Worm (Caenorhabditis elegans) whole organism, L2 larva: Measurements from ENCODE around the gene Y69H2.7.

ENCODE experiments used
- C34F6.9 ChIP-seq: fragments of 150-350 bp; optimal IDR thresholded peaks from 2 replicates; lab custom pipeline; 2014; ENCODE audit warnings: missing biosample characterization, missing genetic modification characterization
- F13H6.1 ChIP-seq: sonication (generic microtip); optimal IDR thresholded peaks from 2 replicates; lab custom pipeline; 2016; ENCODE audit warnings: missing genetic modification characterization, missing compliant biosample characterization
- R02D3.7 ChIP-seq: fragments of 150-350 bp; optimal IDR thresholded peaks from 2 replicates; lab custom pipeline; 2014; ENCODE audit warnings: missing biosample characterization, missing genetic modification characterization
- Y55F3AM.14 ChIP-seq: fragments of 200-800 bp; sonication (Bioruptor generic); optimal IDR thresholded peaks from 2 replicates; lab custom pipeline; 2018; ENCODE audit warnings: mild to moderate bottlenecking, missing genetic modification characterization, missing compliant biosample characterization
- ZK546.5 ChIP-seq: sonication (generic microtip); optimal IDR thresholded peaks from 2 replicates; lab custom pipeline; 2017; ENCODE audit warnings: missing biosample characterization, missing genetic modification characterization
- alr-1 ChIP-seq: fragments of 150-350 bp; optimal IDR thresholded peaks from 2 replicates; lab custom pipeline; 2014; ENCODE audit warnings: missing biosample characterization, missing genetic modification characterization
- aly-2 ChIP-seq: fragments of 150-350 bp; optimal IDR thresholded peaks from 2 replicates; lab custom pipeline; 2014; ENCODE audit warnings: missing biosample characterization, missing genetic modification characterization
- ama-1 ChIP-seq: fragments of 150-350 bp; optimal IDR thresholded peaks from 2 replicates; lab custom pipeline; 2018; ENCODE audit warnings: inconsistent platforms
- blmp-1 ChIP-seq: sonication (generic microtip); optimal IDR thresholded peaks from 2 replicates; lab custom pipeline; 2017; ENCODE audit warnings: missing genetic modification characterization, mild to moderate bottlenecking, missing compliant biosample characterization, antibody characterized with exemption, moderate library complexity; ENCODE audit not compliant: insufficient read depth
- ceh-82 ChIP-seq: fragments of 150-350 bp; optimal IDR thresholded peaks from 2 replicates; lab custom pipeline; 2014; ENCODE audit warnings: missing biosample characterization, missing genetic modification characterization
- crh-2 ChIP-seq: sonication (generic microtip); optimal IDR thresholded peaks from 2 replicates; lab custom pipeline; 2017; ENCODE audit warnings: missing biosample characterization, missing genetic modification characterization
- dmd-4 ChIP-seq: sonication (generic microtip); optimal IDR thresholded peaks from 2 replicates; lab custom pipeline; 2017; ENCODE audit warnings: missing biosample characterization, missing genetic modification characterization
- egl-27 ChIP-seq: sonication (generic microtip); optimal IDR thresholded peaks from 3 replicates; lab custom pipeline; 2017; ENCODE audit warnings: missing biosample characterization, missing genetic modification reagents, missing genetic modification characterization
- elt-1 ChIP-seq: fragments of 150-350 bp; optimal IDR thresholded peaks from 2 replicates; lab custom pipeline; 2014; ENCODE audit warnings: missing biosample characterization, missing genetic modification characterization
- fos-1 ChIP-seq: fragments of 150-350 bp; optimal IDR thresholded peaks from 2 replicates; lab custom pipeline; 2014; ENCODE audit warnings: missing biosample characterization, missing genetic modification characterization
- gmeb-1 ChIP-seq: fragments of 150-350 bp; optimal IDR thresholded peaks from 2 replicates; lab custom pipeline; 2014; ENCODE audit warnings: missing biosample characterization, missing genetic modification characterization
- lin-11 ChIP-seq: fragments of 150-350 bp; sonication (generic microtip); optimal IDR thresholded peaks from 2 replicates; lab custom pipeline; 2014; ENCODE audit warnings: missing biosample characterization, missing genetic modification characterization, inconsistent platforms, mixed read lengths
- lin-13 ChIP-seq: fragments of 150-350 bp; optimal IDR thresholded peaks from 2 replicates; lab custom pipeline; 2014; ENCODE audit warnings: missing biosample characterization, missing genetic modification reagents, missing genetic modification characterization
- lin-39 ChIP-seq: fragments of 150-350 bp; optimal IDR thresholded peaks from 2 replicates; lab custom pipeline; 2014; ENCODE audit warnings: missing biosample characterization, missing genetic modification reagents, missing genetic modification characterization
- lsy-2 ChIP-seq, 2 experiments: fragments of 150-350 bp in 1 of 2; sonication (generic microtip) in 1 of 2; optimal IDR thresholded peaks; 2 replicates each; lab custom pipeline; 2014 to 2017; ENCODE audit warnings: missing biosample characterization in 2 of 2, missing genetic modification characterization in 2 of 2
- nhr-10 ChIP-seq: sonication (generic microtip); optimal IDR thresholded peaks from 2 replicates; lab custom pipeline; 2017; ENCODE audit warnings: missing biosample characterization, missing genetic modification characterization
- nhr-11 ChIP-seq: fragments of 150-350 bp; optimal IDR thresholded peaks from 2 replicates; lab custom pipeline; 2014; ENCODE audit warnings: missing biosample characterization, missing genetic modification characterization
- nhr-129 ChIP-seq: fragments of 150-350 bp; optimal IDR thresholded peaks from 2 replicates; lab custom pipeline; 2014; ENCODE audit warnings: missing biosample characterization, missing genetic modification characterization
- nhr-21 ChIP-seq: fragments of 150-350 bp; optimal IDR thresholded peaks from 2 replicates; lab custom pipeline; 2014; ENCODE audit warnings: missing biosample characterization, missing genetic modification characterization
- nhr-237 ChIP-seq: fragments of 150-350 bp; optimal IDR thresholded peaks from 2 replicates; lab custom pipeline; 2014; ENCODE audit warnings: missing biosample characterization, missing genetic modification characterization
- nhr-25 ChIP-seq: fragments of 150-350 bp; sonication (generic microtip); optimal IDR thresholded peaks from 3 replicates; lab custom pipeline; 2014; ENCODE audit warnings: missing biosample characterization, missing genetic modification characterization
- nhr-6 ChIP-seq: fragments of 150-350 bp; optimal IDR thresholded peaks from 2 replicates; lab custom pipeline; 2014; ENCODE audit warnings: missing biosample characterization, missing genetic modification characterization
- nhr-77 ChIP-seq: fragments of 150-350 bp; optimal IDR thresholded peaks from 2 replicates; lab custom pipeline; 2014; ENCODE audit warnings: missing biosample characterization, missing genetic modification characterization
- peb-1 ChIP-seq: fragments of 150-350 bp; optimal IDR thresholded peaks from 2 replicates; lab custom pipeline; 2014; ENCODE audit warnings: missing biosample characterization, missing genetic modification characterization
- sem-4 ChIP-seq: fragments of 150-350 bp; optimal IDR thresholded peaks from 2 replicates; lab custom pipeline; 2014; ENCODE audit warnings: missing biosample characterization, missing genetic modification reagents, missing genetic modification characterization
- sma-3 ChIP-seq: sonication (generic microtip); optimal IDR thresholded peaks from 2 replicates; lab custom pipeline; 2016; ENCODE audit warnings: missing genetic modification reagents, missing genetic modification characterization, missing compliant biosample characterization
- sma-9 ChIP-seq, 2 experiments: fragments of 150-350 bp in 1 of 2; sonication (generic microtip) in 1 of 2; optimal IDR thresholded peaks; 2 replicates each; lab custom pipeline; 2014 to 2016; ENCODE audit warnings: missing genetic modification characterization in 2 of 2, mild to moderate bottlenecking in 1 of 2, missing biosample characterization in 1 of 2, missing compliant biosample characterization in 1 of 2, missing genetic modification reagents in 1 of 2, moderate library complexity in 1 of 2
- unc-39 ChIP-seq: fragments of 150-350 bp; optimal IDR thresholded peaks from 2 replicates; lab custom pipeline; 2014; ENCODE audit warnings: missing biosample characterization, missing genetic modification characterization
- unc-55 ChIP-seq: fragments of 150-350 bp; sonication (generic microtip); optimal IDR thresholded peaks from 3 replicates; lab custom pipeline; 2014; ENCODE audit warnings: missing biosample characterization, missing genetic modification reagents, missing genetic modification characterization
- zag-1 ChIP-seq: fragments of 150-350 bp; optimal IDR thresholded peaks from 2 replicates; lab custom pipeline; 2014; ENCODE audit warnings: missing biosample characterization, missing genetic modification characterization
- ztf-1 ChIP-seq: fragments of 200-800 bp; sonication (Bioruptor generic); conservative IDR thresholded peaks from 2 replicates; pipeline ENCODE4 v1.3.6; 2022; ENCODE audit warnings: missing genetic modification characterization, missing compliant biosample characterization
- ztf-11 ChIP-seq: sonication (generic microtip); optimal IDR thresholded peaks from 2 replicates; lab custom pipeline; 2017; ENCODE audit warnings: missing biosample characterization, missing genetic modification characterization
- ztf-4 ChIP-seq: fragments of 150-350 bp; optimal IDR thresholded peaks from 2 replicates; lab custom pipeline; 2014; ENCODE audit warnings: missing biosample characterization, missing genetic modification characterization

Y69H2.7 gene

DNA sequence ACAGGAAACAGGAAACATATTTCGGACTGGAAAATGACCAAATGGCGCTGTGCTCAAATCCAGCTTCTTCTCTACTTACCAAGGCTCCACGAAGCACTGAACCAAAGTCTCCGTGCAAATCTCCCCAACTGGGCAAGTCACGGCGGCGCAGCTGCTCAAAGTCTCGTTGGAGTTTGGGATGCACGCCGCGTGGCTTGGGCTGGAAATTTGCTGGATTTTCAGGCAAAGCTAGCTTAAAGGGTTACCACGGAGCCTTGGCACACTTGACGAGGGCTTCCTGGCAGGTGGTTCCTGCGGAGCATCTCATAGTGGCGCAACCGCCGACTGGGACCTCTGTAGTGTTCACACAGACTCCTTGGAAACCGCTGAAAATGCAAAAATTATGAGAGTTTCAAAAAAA lies 30.9 kb upstream of the Y69H2.7 start:
- TF ChIP-seq gmeb-1 (tag; lab: Kevin White, UChicago) (no peak), C34F6.9 (tag; lab: Kevin White, UChicago) (no peak), nhr-21 (tag; lab: Kevin White, UChicago) (no peak), alr-1 (tag; lab: Kevin White, UChicago) (no peak)

DNA sequence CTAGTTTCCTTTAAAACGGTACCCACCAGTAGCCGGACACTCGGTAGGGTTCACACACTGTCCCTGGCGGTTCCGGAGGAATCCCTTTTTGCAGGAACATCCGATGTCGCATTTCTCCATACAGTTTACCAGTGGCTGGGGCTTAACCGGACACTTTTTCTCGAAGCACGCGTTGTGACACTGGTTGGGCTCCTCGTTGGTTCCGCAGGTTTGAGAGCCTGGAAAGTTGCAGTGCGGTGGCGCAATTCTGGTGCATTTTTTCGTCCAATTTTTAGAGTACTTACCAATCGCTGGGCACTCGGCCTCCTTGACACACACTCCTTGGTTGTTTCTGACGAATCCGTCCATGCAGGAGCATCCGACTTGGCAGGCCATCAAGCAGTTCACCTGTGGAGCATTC lies 27.5 kb upstream of the Y69H2.7 start:
- no peak for TF ChIP-seq nhr-11 (tag; lab: Kevin White, UChicago)
- no peak for TF ChIP-seq elt-1 (tag; lab: Kevin White, UChicago)
- no peak for TF ChIP-seq sem-4 (tag; lab: Kevin White, UChicago)
- TF ChIP-seq aly-2 (tag; lab: Kevin White, UChicago) = no peak
- TF ChIP-seq nhr-237 (tag; lab: Kevin White, UChicago) = no peak
- TF ChIP-seq dmd-4 (tag; lab: Kevin White, UChicago) = no peak
- no peak for TF ChIP-seq nhr-129 (tag; lab: Kevin White, UChicago)
- no peak for TF ChIP-seq sma-9 (GFP tag; optimal IDR thresholded peaks at IDR 0.05; lab: Kevin White, UChicago)
- no peak for TF ChIP-seq sma-9 (tag; optimal IDR thresholded peaks at IDR 0.05; lab: Kevin White, UChicago)
- TF ChIP-seq lin-13 (GFP tag; lab: Kevin White, UChicago) = no peak
- TF ChIP-seq unc-55 (GFP tag; lab: Kevin White, UChicago) = no peak
- TF ChIP-seq nhr-6 (tag; lab: Kevin White, UChicago) = no peak
- no peak for TF ChIP-seq unc-39
- no peak for TF ChIP-seq zag-1

DNA sequence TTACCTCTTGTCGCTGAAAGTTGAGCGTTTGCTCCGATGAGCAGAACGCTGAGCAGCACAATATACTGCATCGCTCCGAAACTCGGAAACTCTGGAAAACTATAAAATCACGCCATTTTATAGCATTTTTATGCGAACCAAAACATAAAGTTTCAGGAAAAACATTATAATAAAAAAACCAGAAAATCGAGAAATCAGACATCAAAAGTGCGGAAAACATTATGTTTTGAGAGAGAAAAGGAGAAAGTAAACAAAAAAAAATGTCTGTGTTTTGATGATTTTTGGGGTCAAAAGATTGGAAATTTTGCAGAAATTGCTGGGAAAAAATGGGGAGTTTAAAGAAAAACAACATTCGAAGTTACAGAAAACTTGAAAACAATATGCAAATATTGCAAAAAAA lies 25.8 kb upstream of the Y69H2.7 start, which contains the start of gene Y69H2.3:
Gene Y69H2.3, minus strand, starts transcription at position 101 of the 400 bp plus-strand sequence.
- no peak for TF ChIP-seq lin-39 (tag; lab: Kevin White, UChicago)
- TF ChIP-seq unc-55 (GFP tag; lab: Kevin White, UChicago) = no peak
- TF ChIP-seq Y55F3AM.14 (GFP tag; lab: Kevin White, UChicago) = no peak
- no peak for TF ChIP-seq lin-11 (tag; lab: Kevin White, UChicago)
- no peak for TF ChIP-seq nhr-77 (tag; lab: Kevin White, UChicago)
- TF ChIP-seq dmd-4 (tag; lab: Kevin White, UChicago) = no peak

DNA sequence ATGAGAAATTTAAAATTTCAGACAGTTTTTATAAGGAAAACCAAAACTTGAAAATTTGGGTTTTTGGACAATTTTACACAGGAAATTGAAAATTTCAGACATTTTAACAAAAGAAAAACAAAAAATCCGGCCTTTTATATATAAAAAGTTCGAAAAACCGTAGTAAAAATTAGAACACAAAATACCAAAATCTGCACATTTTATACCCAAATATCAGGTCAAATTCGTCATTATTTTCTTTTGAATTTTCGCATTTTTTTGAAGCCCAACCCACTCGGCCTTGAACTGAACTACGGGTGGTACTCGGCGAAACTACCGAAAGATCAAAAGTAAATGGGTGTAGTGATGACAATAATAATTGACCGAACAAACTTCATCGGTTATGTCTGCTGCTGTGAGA lies 22.6 kb upstream of the Y69H2.7 start:
- no peak for TF ChIP-seq nhr-6 (tag; lab: Kevin White, UChicago)
- TF ChIP-seq egl-27 (tag; lab: Kevin White, UChicago) = no peak
- TF ChIP-seq blmp-1 (tag; lab: Kevin White, UChicago) = no peak
- no peak for TF ChIP-seq aly-2 (tag; lab: Kevin White, UChicago)
- TF ChIP-seq gmeb-1 (tag; lab: Kevin White, UChicago) = no peak
- no peak for TF ChIP-seq fos-1 (tag; lab: Kevin White, UChicago)
- TF ChIP-seq crh-2 (tag; lab: Kevin White, UChicago) = no peak
- no peak for TF ChIP-seq ZK546.5 (tag; lab: Kevin White, UChicago)
- no peak for TF ChIP-seq sem-4 (tag; lab: Kevin White, UChicago)
- TF ChIP-seq ztf-11 (tag; lab: Kevin White, UChicago) = no peak

DNA sequence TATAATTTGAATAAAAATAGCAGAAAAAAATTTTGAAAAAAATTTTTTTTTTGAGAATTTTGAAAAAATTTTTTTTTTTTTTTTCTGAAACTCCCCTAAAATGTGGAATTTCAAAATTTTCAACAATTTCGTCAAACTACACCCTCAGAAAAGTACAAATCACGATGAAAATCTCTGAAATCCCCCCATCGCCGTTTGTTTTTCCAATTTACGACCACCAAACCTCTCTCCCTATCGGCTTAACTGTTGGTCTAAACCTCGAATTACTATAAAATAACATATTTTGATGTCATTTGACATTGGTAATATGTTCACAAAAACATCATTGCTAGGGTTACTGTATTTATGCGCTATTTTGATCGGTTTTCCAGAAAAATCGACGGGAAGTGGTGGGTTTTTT lies 19.8 kb upstream of the Y69H2.7 start, which contains the start of gene Y69H2.10:
Gene Y69H2.10, plus strand, starts transcription at position 301 of the 400 bp plus-strand sequence.
- no peak for TF ChIP-seq nhr-10
- no peak for TF ChIP-seq nhr-129 (tag; lab: Kevin White, UChicago)
- TF ChIP-seq R02D3.7 (tag; lab: Kevin White, UChicago) = no peak
- TF ChIP-seq aly-2 (tag; lab: Kevin White, UChicago) = no peak
- no peak for TF ChIP-seq zag-1
- no peak for TF ChIP-seq alr-1 (tag; lab: Kevin White, UChicago)
- no peak for TF ChIP-seq ztf-4
- no peak for TF ChIP-seq dmd-4 (tag; lab: Kevin White, UChicago)
- TF ChIP-seq sma-3 (GFP tag; lab: Kevin White, UChicago) = no peak
- TF ChIP-seq ama-1 (lab: Kevin White, UChicago) = no peak
- TF ChIP-seq F13H6.1 = no peak
- no peak for TF ChIP-seq nhr-25 (tag; lab: Kevin White, UChicago)
- no peak for TF ChIP-seq lsy-2 (tag; optimal IDR thresholded peaks at IDR 0.05; lab: Kevin White, UChicago)
- no peak for TF ChIP-seq blmp-1 (tag; lab: Kevin White, UChicago)
- TF ChIP-seq ceh-82 (tag; lab: Kevin White, UChicago) = no peak
- no peak for TF ChIP-seq nhr-11 (tag; lab: Kevin White, UChicago)
- no peak for TF ChIP-seq nhr-21 (tag; lab: Kevin White, UChicago)
- no peak for TF ChIP-seq ztf-1 (GFP tag; lab: Robert Waterston, UW)
- no peak for TF ChIP-seq peb-1
- no peak for TF ChIP-seq lin-11 (tag; lab: Kevin White, UChicago)
